Worm (Caenorhabditis elegans) whole organism, midembryonic: ENCODE measurements around the gene his-1.

Source experiments
- T22C8.4 ChIP-seq: fragments of 200-800 bp; sonication (Bioruptor generic); IDR thresholded peaks from 2 replicates; pipeline ENCODE4 v1.3.6; 2022; ENCODE audit warnings: missing genetic modification characterization, missing compliant biosample characterization
- tab-1 ChIP-seq: fragments of 200-800 bp; sonication (Bioruptor generic); IDR thresholded peaks from 2 replicates; pipeline ENCODE4 v1.3.6; 2022; ENCODE audit warnings: missing genetic modification characterization, missing compliant biosample characterization

ce11 chrV:16020042-16020441, 22.3 kb upstream of the his-1 start, which contains the start of gene srx-44:
- TF ChIP-seq tab-1 (no peak), T22C8.4 (GFP tag; lab: Robert Waterston, UW) (no peak)
